Worm (Caenorhabditis elegans): Measurements from ENCODE around the gene ZK418.7.

Gene ZK418.7

ce11 chrIII:7116615-7117252 is 36.1 kb upstream of the ZK418.7 start:
- TF ChIP-seq nhr-77 (tag; optimal IDR thresholded peaks at IDR 0.05) = peak; percentile 74
- TF ChIP-seq pqm-1 (tag; optimal IDR thresholded peaks at IDR 0.05) = no peak
- peak; percentile 41 for TF ChIP-seq fos-1 (tag; optimal IDR thresholded peaks at IDR 0.05)
- no peak for TF ChIP-seq aha-1 (tag; optimal IDR thresholded peaks at IDR 0.05)
- TF ChIP-seq ets-5 (GFP tag; IDR thresholded peaks at IDR 0.05) = no peak
- peak; percentile 67 to 75 for TF ChIP-seq efl-1 (optimal IDR thresholded peaks at IDR 0.05)
- peak; percentile 39 to 93 for TF ChIP-seq efl-1 (GFP tag; optimal IDR thresholded peaks at IDR 0.05 in 1 of 2)
- TF ChIP-seq lir-3 (tag; optimal IDR thresholded peaks at IDR 0.05; ENCODE audit: poor library complexity) = peak; percentile 60
- TF ChIP-seq tlp-1 (tag; optimal IDR thresholded peaks at IDR 0.05) = no peak
- peak; percentile 28 for TF ChIP-seq F16B12.6 (tag; optimal IDR thresholded peaks at IDR 0.05)
- no peak for TF ChIP-seq fkh-4 (tag; optimal IDR thresholded peaks at IDR 0.05; ENCODE audit: borderline replicate concordance)
- peak; percentile 88 for TF ChIP-seq nhr-20 (tag; optimal IDR thresholded peaks at IDR 0.05)
- TF ChIP-seq aly-2 (tag; optimal IDR thresholded peaks at IDR 0.05) = peak; percentile 68
- no peak for TF ChIP-seq ceh-90 (tag; optimal IDR thresholded peaks at IDR 0.05)
- peak; percentile 95 for TF ChIP-seq nhr-85 (tag)
- peak; percentile 43 for TF ChIP-seq sox-4 (tag; optimal IDR thresholded peaks at IDR 0.05)
- TF ChIP-seq elt-3 (tag; optimal IDR thresholded peaks at IDR 0.05) = peak in 3 of 6 experiments; percentile 12 to 40 (median 14)
- peak; percentile 74 for TF ChIP-seq swsn-7 (tag; optimal IDR thresholded peaks at IDR 0.05)
- peak; percentile 51 for TF ChIP-seq lin-39 (tag; optimal IDR thresholded peaks at IDR 0.05)
- TF ChIP-seq nhr-12 (tag; optimal IDR thresholded peaks at IDR 0.05) = no peak
- peak; percentile 53 for TF ChIP-seq pax-3 (tag; optimal IDR thresholded peaks at IDR 0.05)
- TF ChIP-seq egl-13 (tag; optimal IDR thresholded peaks at IDR 0.05) = peak; percentile 2
- peak; percentile 88 for TF ChIP-seq snu-23 (GFP tag; optimal IDR thresholded peaks at IDR 0.05)
- TF ChIP-seq ztf-4 (tag; optimal IDR thresholded peaks at IDR 0.05) = peak; percentile 43
- TF ChIP-seq unc-62 (GFP tag; optimal IDR thresholded peaks at IDR 0.05) = no peak
- TF ChIP-seq Y116A8C.19 (tag; optimal IDR thresholded peaks at IDR 0.05; ENCODE audit: borderline replicate concordance) = no peak
- TF ChIP-seq skn-1 (tag; optimal IDR thresholded peaks at IDR 0.05) = peak; percentile 61
- TF ChIP-seq ceh-63 (GFP tag; optimal IDR thresholded peaks at IDR 0.05) = no peak
- TF ChIP-seq vab-15 (tag; optimal IDR thresholded peaks at IDR 0.05) = no peak
- TF ChIP-seq tbx-2 (tag; optimal IDR thresholded peaks at IDR 0.05) = peak; percentile 55
- TF ChIP-seq ceh-8 (GFP tag; optimal IDR thresholded peaks at IDR 0.05) = no peak
- TF ChIP-seq nhr-84 (tag; optimal IDR thresholded peaks at IDR 0.05) = no peak
- no peak for TF ChIP-seq grh-1 (GFP tag; IDR thresholded peaks at IDR 0.05)
- no peak for TF ChIP-seq ceh-88 (GFP tag; IDR thresholded peaks at IDR 0.05)
- TF ChIP-seq mdl-1 (tag; optimal IDR thresholded peaks at IDR 0.05) = peak in 1 of 2 experiments; percentile 66
- TF ChIP-seq elt-2 (tag; optimal IDR thresholded peaks at IDR 0.05) = peak; percentile 26
- peak; percentile 13 for TF ChIP-seq snpc-4 (tag; optimal IDR thresholded peaks at IDR 0.05)
- peak; percentile 50 to 64 (median 59) for TF ChIP-seq ceh-82 (tag; optimal IDR thresholded peaks at IDR 0.05)
- TF ChIP-seq alr-1 (tag; optimal IDR thresholded peaks at IDR 0.05; ENCODE audit: borderline replicate concordance) = no peak
- TF ChIP-seq lsy-2 (tag; optimal IDR thresholded peaks at IDR 0.05) = peak; percentile 73 to 84
- peak; percentile 63 for TF ChIP-seq rnt-1 (tag; optimal IDR thresholded peaks at IDR 0.05)
- TF ChIP-seq nhr-71 (tag; optimal IDR thresholded peaks at IDR 0.05) = peak; percentile 91
- no peak for TF ChIP-seq fkh-10 (GFP tag; optimal IDR thresholded peaks at IDR 0.05)
- TF ChIP-seq hlh-4 (tag; optimal IDR thresholded peaks at IDR 0.05) = no peak
- TF ChIP-seq mab-9 (GFP tag; IDR thresholded peaks at IDR 0.05) = no peak
- no peak for TF ChIP-seq unc-86 (tag; optimal IDR thresholded peaks at IDR 0.05)
- TF ChIP-seq C16A3.4 (tag; optimal IDR thresholded peaks at IDR 0.05) = peak; percentile 72
- TF ChIP-seq C04F5.9 (tag; optimal IDR thresholded peaks at IDR 0.05) = no peak
- TF ChIP-seq unc-130 (tag; optimal IDR thresholded peaks at IDR 0.05) = no peak
- no peak for TF ChIP-seq lin-15B (tag; optimal IDR thresholded peaks at IDR 0.05)
- no peak for TF ChIP-seq hpl-2 (GFP tag; optimal IDR thresholded peaks at IDR 0.05)
- no peak for TF ChIP-seq isw-1 (GFP tag; IDR thresholded peaks at IDR 0.05)
- no peak for TF ChIP-seq nhr-28 (tag; optimal IDR thresholded peaks at IDR 0.05)
